Worm (Caenorhabditis elegans): ENCODE data around the gene srz-75.

DNA sequence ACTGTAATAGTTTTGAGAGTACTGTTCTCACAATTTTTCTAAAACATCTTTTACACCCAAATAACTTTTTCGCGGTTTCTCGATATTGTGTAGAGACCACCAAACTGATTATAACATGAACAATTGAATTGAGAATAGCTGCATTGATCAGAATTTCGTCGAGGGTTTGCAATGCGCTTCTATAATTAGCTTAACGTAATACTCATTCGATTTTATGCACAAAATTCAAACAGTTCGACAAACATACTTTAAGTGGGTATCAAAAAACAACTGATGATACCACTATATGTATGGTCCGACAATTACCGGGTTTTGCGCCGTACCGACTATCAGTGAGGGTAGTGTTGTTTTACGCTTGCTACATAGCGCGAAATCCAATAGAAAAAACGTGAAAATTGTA is 53.8 kb downstream of the srz-75 start:
- no peak for TF ChIP-seq nhr-12 (tag; optimal IDR thresholded peaks at IDR 0.05)
- TF ChIP-seq ama-1 (optimal IDR thresholded peaks at IDR 0.05) = no peak
- TF ChIP-seq ztf-11 (tag; optimal IDR thresholded peaks at IDR 0.05) = no peak
- no peak for TF ChIP-seq pha-4 (tag; optimal IDR thresholded peaks at IDR 0.05)
- TF ChIP-seq ZK546.5 (tag; optimal IDR thresholded peaks at IDR 0.05) = no peak
